Fruit fly (Drosophila melanogaster) whole organism, embryonic: Measurements from ENCODE around the gene CG7974.

Experiments used
- BEAF-32 ChIP-seq: fragments of 200-800 bp; sonication (Bioruptor generic); optimal IDR thresholded peaks from 3 replicates; lab custom pipeline; 2017; ENCODE audit warnings: missing biosample characterization, missing genetic modification characterization, mild to moderate bottlenecking, moderate library complexity, missing genetic modification reagents
- C15 ChIP-seq: fragments of 200-800 bp; sonication (Bioruptor generic); IDR thresholded peaks from 3 replicates; pipeline ENCODE4 v1.3.6; 2022; ENCODE audit warnings: missing biosample characterization, missing genetic modification characterization
- CG1024 ChIP-seq: fragments of 200-800 bp; sonication (Bioruptor generic); IDR thresholded peaks from 2 replicates; pipeline ENCODE4 v1.3.6; 2022; ENCODE audit warnings: missing biosample characterization, missing genetic modification characterization
- CG16815 ChIP-seq: fragments of 200-800 bp; sonication (Bioruptor generic); optimal IDR thresholded peaks from 3 replicates; lab custom pipeline; 2017; ENCODE audit warnings: missing biosample characterization, mild to moderate bottlenecking, missing genetic modification characterization
- CG17612 ChIP-seq: fragments of 200-800 bp; sonication (Bioruptor generic); IDR thresholded peaks from 2 replicates; pipeline ENCODE4 v1.3.6; 2022; ENCODE audit warnings: missing biosample characterization, missing genetic modification characterization
- CG32772 ChIP-seq: fragments of 200-800 bp; sonication (Bioruptor generic); IDR thresholded peaks from 2 replicates; pipeline ENCODE4 v1.3.6; 2022; ENCODE audit warnings: missing biosample characterization, missing genetic modification characterization
- CTCF ChIP-seq: fragments of 200-800 bp; sonication (Bioruptor generic); optimal IDR thresholded peaks from 2 replicates; lab custom pipeline; 2017; ENCODE audit warnings: missing biosample characterization, mild to moderate bottlenecking, missing genetic modification characterization, moderate library complexity
- Ets65A ChIP-seq: fragments of 200-800 bp; sonication (Bioruptor generic); peaks from one replicate; lab custom pipeline; 2016; ENCODE audit warnings: missing biosample characterization, missing genetic modification characterization
- NFAT ChIP-seq: fragments of 200-800 bp; sonication (Bioruptor generic); IDR thresholded peaks from 2 replicates; pipeline ENCODE4 v1.3.6; 2022; ENCODE audit warnings: missing biosample characterization, missing genetic modification characterization
- ems ChIP-seq: fragments of 200-800 bp; sonication (Bioruptor generic); optimal IDR thresholded peaks from 3 replicates; lab custom pipeline; 2016; ENCODE audit warnings: missing biosample characterization, missing genetic modification characterization
- fu2 ChIP-seq: fragments of 200-800 bp; sonication (Bioruptor generic); optimal IDR thresholded peaks from 2 replicates; lab custom pipeline; 2016; ENCODE audit warnings: missing biosample characterization, missing genetic modification characterization
- insv ChIP-seq, 2 experiments: fragments of 200-800 bp; sonication (Bioruptor generic); optimal IDR thresholded peaks; 3 replicates each; lab custom pipeline; 2016 to 2018; ENCODE audit warnings: missing biosample characterization in 2 of 2, missing genetic modification characterization in 2 of 2
- salm ChIP-seq: fragments of 200-800 bp; sonication (Bioruptor generic); optimal IDR thresholded peaks from 2 replicates; lab custom pipeline; 2018; ENCODE audit warnings: missing biosample characterization, mild to moderate bottlenecking, missing genetic modification characterization

dm6 chr3L:1679394-1679793 is 14.5 kb downstream of the CG7974 start:
- TF ChIP-seq C15 (GFP tag; lab: Robert Waterston, UW) (no peak), insv (GFP tag; optimal IDR thresholded peaks at IDR 0.05; lab: Kevin White, UChicago) (no peak), CTCF (GFP tag; lab: Kevin White, UChicago) (no peak), ems (GFP tag; lab: Kevin White, UChicago) (no peak), salm (no peak), fu2 (GFP tag; lab: Kevin White, UChicago) (no peak), BEAF-32 (GFP tag; lab: Kevin White, UChicago) (no peak), CG16815 (GFP tag; lab: Kevin White, UChicago) (no peak), CG32772 (GFP tag; lab: Robert Waterston, UW) (no peak), Ets65A (GFP tag; lab: Kevin White, UChicago) (no peak), NFAT (GFP tag; lab: Robert Waterston, UW) (no peak), CG1024 (GFP tag; lab: Robert Waterston, UW) (no peak), CG17612 (GFP tag; lab: Robert Waterston, UW) (no peak)
